Worm (Caenorhabditis elegans): ENCODE results near the gene haf-2.

Gene haf-2

DNA sequence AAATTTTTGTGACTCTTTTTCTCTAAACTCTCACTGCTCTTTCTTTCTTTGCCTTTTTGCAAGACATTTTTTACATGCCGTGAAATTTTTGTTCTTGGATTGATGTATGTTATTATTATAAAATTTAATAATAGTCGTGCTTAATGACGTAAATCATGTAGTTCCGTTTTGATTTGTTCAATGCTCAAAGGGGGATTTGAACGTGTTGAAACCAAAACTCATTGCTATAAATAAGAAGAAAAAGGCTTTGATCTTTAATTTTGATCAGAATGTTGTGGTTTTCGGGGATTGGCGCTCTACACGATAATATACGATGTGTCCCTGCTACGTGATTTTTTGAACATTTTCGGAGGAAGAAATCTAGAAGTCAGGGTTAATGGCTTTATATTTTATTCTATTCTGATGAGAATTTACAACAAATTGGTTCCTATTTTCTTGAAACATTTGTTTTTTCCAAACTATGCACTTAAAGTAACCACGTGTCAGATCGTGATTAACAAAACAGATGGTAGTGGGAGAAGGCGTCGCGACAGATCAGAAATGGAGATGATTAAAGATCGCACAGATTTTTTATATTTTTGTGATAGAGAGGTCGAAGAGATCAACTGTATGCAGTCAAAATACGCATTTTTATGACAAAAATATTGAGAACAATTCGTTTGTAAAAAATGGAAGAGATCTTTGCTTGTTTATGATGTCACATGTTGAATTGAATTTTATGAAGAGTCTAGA lies 14.5 kb downstream of the haf-2 start:
- peak in 1 of 6 experiments; percentile 55 for TF ChIP-seq elt-3 (tag; optimal IDR thresholded peaks at IDR 0.05)
- TF ChIP-seq nhr-20 (tag; optimal IDR thresholded peaks at IDR 0.05): peak; percentile 41
- TF ChIP-seq nhr-47 (tag; optimal IDR thresholded peaks at IDR 0.05): peak; percentile 19
- no peak for TF ChIP-seq grh-1 (GFP tag; IDR thresholded peaks at IDR 0.05)
- TF ChIP-seq pqm-1 (tag; optimal IDR thresholded peaks at IDR 0.05): no peak
- peak; percentile 57 for TF ChIP-seq fkh-8 (tag; optimal IDR thresholded peaks at IDR 0.05)
- TF ChIP-seq mdl-1 (tag; optimal IDR thresholded peaks at IDR 0.05): peak in 1 of 2 experiments; percentile 16
- no peak for TF ChIP-seq sox-4 (tag; optimal IDR thresholded peaks at IDR 0.05)
- TF ChIP-seq nhr-85 (tag): peak; percentile 90
- TF ChIP-seq unc-62 (GFP tag; optimal IDR thresholded peaks at IDR 0.05): no peak
- TF ChIP-seq nhr-19 (GFP tag; conservative IDR thresholded peaks at IDR 0.05): peak; percentile 19; the same call in 1 of the 2 replicates
- TF ChIP-seq ztf-11 (tag; optimal IDR thresholded peaks at IDR 0.05): no peak
- no peak for TF ChIP-seq vab-15 (tag; optimal IDR thresholded peaks at IDR 0.05)
- TF ChIP-seq nhr-71 (tag; optimal IDR thresholded peaks at IDR 0.05): peak; percentile 19
- no peak for TF ChIP-seq lsy-2 (tag; optimal IDR thresholded peaks at IDR 0.05)
- no peak for TF ChIP-seq nhr-12 (tag; optimal IDR thresholded peaks at IDR 0.05)
- TF ChIP-seq blmp-1 (tag; optimal IDR thresholded peaks at IDR 0.05): peak; percentile 60
- no peak for TF ChIP-seq efl-1 (optimal IDR thresholded peaks at IDR 0.05)
- TF ChIP-seq efl-1 (GFP tag; optimal IDR thresholded peaks at IDR 0.05 in 1 of 2): peak in 1 of 2 experiments; percentile 87
- TF ChIP-seq dsc-1 (tag; optimal IDR thresholded peaks at IDR 0.05): peak; percentile 24

DNA sequence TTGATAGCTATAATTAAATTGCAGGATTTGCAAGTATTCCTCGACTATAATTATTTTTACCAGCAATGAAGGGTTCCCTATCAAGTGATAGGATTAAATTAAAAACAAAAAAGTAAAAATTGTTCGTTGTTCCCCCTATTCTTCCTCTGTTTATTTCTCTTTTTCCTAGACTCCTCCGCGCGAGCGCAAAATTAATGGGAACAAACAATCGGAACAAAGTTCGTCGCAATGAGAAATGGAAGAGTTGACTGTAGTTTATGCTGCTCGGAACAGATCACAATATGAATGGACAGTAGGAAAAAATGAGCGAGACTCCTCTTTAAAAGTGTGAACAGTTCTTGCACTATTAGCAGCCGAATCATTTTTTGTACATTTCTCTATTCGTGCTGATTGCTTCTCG lies 15.5 kb downstream of the haf-2 start:
- no peak for TF ChIP-seq ceh-8 (GFP tag; optimal IDR thresholded peaks at IDR 0.05)
- no peak for TF ChIP-seq snu-23 (GFP tag; optimal IDR thresholded peaks at IDR 0.05)
- TF ChIP-seq nhr-47 (tag; optimal IDR thresholded peaks at IDR 0.05): no peak
- no peak for TF ChIP-seq fkh-8 (tag; optimal IDR thresholded peaks at IDR 0.05)
- TF ChIP-seq dsc-1 (tag; optimal IDR thresholded peaks at IDR 0.05): no peak
- TF ChIP-seq swsn-7 (tag; optimal IDR thresholded peaks at IDR 0.05): no peak
- TF ChIP-seq F16B12.6 (tag; optimal IDR thresholded peaks at IDR 0.05): no peak
- no peak for TF ChIP-seq lir-3 (tag; optimal IDR thresholded peaks at IDR 0.05; ENCODE audit: poor library complexity)
- no peak for TF ChIP-seq nhr-28 (tag; optimal IDR thresholded peaks at IDR 0.05)
- no peak for TF ChIP-seq nhr-11 (tag; optimal IDR thresholded peaks at IDR 0.05)

DNA sequence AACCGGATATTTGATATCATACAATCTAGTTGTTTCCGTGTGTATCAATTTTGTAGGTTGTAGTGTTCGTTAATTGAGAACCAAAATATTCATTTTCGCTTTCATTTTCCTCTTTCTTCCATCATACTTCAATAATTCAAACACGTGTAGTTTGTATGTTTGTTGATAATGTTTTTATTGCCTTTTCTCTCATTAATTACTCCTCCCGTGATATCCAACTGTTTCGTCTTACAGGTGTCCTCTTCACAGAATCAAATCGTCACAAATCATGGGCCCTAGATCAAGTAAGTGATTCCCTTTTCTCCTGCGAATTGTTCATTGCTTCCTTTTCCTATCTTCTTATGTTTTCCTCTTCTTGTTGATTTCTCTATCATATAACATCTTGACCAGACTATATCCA lies 17.2 kb downstream of the haf-2 start, which contains the start of gene nhr-21:
Gene nhr-21 (plus strand): TSS at position 235 of the 400 bp plus-strand sequence.
- no peak for TF ChIP-seq zag-1 (tag; optimal IDR thresholded peaks at IDR 0.05)
- TF ChIP-seq nhr-20 (tag; optimal IDR thresholded peaks at IDR 0.05): peak; percentile 89
- TF ChIP-seq egl-13 (tag; optimal IDR thresholded peaks at IDR 0.05): no peak
- peak; percentile 88 for TF ChIP-seq nhr-71 (tag; optimal IDR thresholded peaks at IDR 0.05)
- no peak for TF ChIP-seq lin-13 (GFP tag; optimal IDR thresholded peaks at IDR 0.05)
- peak; percentile 28 for TF ChIP-seq unc-130 (tag; optimal IDR thresholded peaks at IDR 0.05)
- peak; percentile 44 for TF ChIP-seq irx-1 (tag; optimal IDR thresholded peaks at IDR 0.05)
- TF ChIP-seq mdl-1 (tag; optimal IDR thresholded peaks at IDR 0.05): peak in 1 of 2 experiments; percentile 58
- peak; percentile 98 for TF ChIP-seq nhr-85 (tag)
- TF ChIP-seq lin-14 (GFP tag; optimal IDR thresholded peaks at IDR 0.05): peak; percentile 85
- TF ChIP-seq vab-15 (tag; optimal IDR thresholded peaks at IDR 0.05): peak; percentile 61
- no peak for TF ChIP-seq nhr-84 (tag; optimal IDR thresholded peaks at IDR 0.05)
- TF ChIP-seq snu-23 (GFP tag; optimal IDR thresholded peaks at IDR 0.05): peak; percentile 66
- peak; percentile 18 for TF ChIP-seq fos-1 (tag; optimal IDR thresholded peaks at IDR 0.05)
- TF ChIP-seq nhr-47 (tag; optimal IDR thresholded peaks at IDR 0.05): peak; percentile 46
- TF ChIP-seq tbx-2 (tag; optimal IDR thresholded peaks at IDR 0.05): peak; percentile 35
- TF ChIP-seq rnt-1 (tag; optimal IDR thresholded peaks at IDR 0.05): peak; percentile 14
- TF ChIP-seq lin-35 (GFP tag; optimal IDR thresholded peaks at IDR 0.05): peak in 1 of 2 experiments; percentile 40
- TF ChIP-seq unc-62 (GFP tag; optimal IDR thresholded peaks at IDR 0.05): no peak
- peak; percentile 21 for TF ChIP-seq ztf-4 (tag; optimal IDR thresholded peaks at IDR 0.05)
- TF ChIP-seq nhr-90 (tag; optimal IDR thresholded peaks at IDR 0.05; ENCODE audit: poor library complexity): peak; percentile 73
- no peak for TF ChIP-seq ceh-82 (tag; optimal IDR thresholded peaks at IDR 0.05)
- TF ChIP-seq C16A3.4 (tag; optimal IDR thresholded peaks at IDR 0.05): peak; percentile 23
- TF ChIP-seq elt-3 (tag; optimal IDR thresholded peaks at IDR 0.05): peak in 5 of 6 experiments; percentile 46 to 91 (median 62)
- TF ChIP-seq blmp-1 (tag; optimal IDR thresholded peaks at IDR 0.05): peak; percentile 89
- TF ChIP-seq nhr-19 (GFP tag; conservative IDR thresholded peaks at IDR 0.05): peak; percentile 74
- TF ChIP-seq lsy-2 (tag; optimal IDR thresholded peaks at IDR 0.05): peak; percentile 28 to 40
- no peak for TF ChIP-seq egl-27 (tag; optimal IDR thresholded peaks at IDR 0.05)

All from whole organism, L1 larva.